Worm (Caenorhabditis elegans): ENCODE measurements around the gene F11E6.4.

Gene F11E6.4

ce11 chrIV:17453996-17454395 lies 16.2 kb downstream of the F11E6.4 start:
- TF ChIP-seq blmp-1 (tag; optimal IDR thresholded peaks at IDR 0.05), result no peak
- TF ChIP-seq ham-2 (GFP tag; optimal IDR thresholded peaks at IDR 0.05), result no peak
- TF ChIP-seq lsy-2 (tag; optimal IDR thresholded peaks at IDR 0.05), result no peak
- no peak for TF ChIP-seq zip-8 (tag; optimal IDR thresholded peaks at IDR 0.05)
- no peak for TF ChIP-seq lin-32 (GFP tag; optimal IDR thresholded peaks at IDR 0.05)
- no peak for TF ChIP-seq elt-3 (tag; optimal IDR thresholded peaks at IDR 0.05)

DNA sequence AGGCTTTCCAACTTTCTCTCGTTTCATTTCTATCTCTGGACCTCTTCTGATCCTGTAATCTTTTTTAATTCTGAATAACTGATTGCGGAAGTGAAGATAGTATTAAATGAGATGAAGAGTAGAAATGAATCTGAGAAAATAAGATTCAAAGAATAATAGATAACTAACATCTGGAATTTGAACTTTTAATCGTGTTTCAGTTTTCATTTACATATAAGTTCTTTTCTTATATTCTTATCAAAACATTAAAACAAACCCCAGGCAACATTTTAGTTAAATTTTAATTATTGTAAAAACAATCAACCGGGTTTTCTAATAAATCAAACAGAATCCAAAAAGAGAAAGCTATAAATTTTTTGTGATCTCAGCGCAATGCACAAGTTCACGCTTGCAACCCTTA lies 17.0 kb downstream of the F11E6.4 start:
- no peak for TF ChIP-seq nhr-2 (tag; optimal IDR thresholded peaks at IDR 0.05)
- TF ChIP-seq mab-5 (tag; optimal IDR thresholded peaks at IDR 0.05), result no peak
- no peak for TF ChIP-seq lin-13 (tag; optimal IDR thresholded peaks at IDR 0.05)
- no peak for TF ChIP-seq M03D4.4 (tag; optimal IDR thresholded peaks at IDR 0.05)
- TF ChIP-seq blmp-1 (tag; optimal IDR thresholded peaks at IDR 0.05), result peak; percentile 1
- TF ChIP-seq nhr-28 (tag; optimal IDR thresholded peaks at IDR 0.05), result no peak
- TF ChIP-seq ham-2 (GFP tag; optimal IDR thresholded peaks at IDR 0.05), result peak; percentile 37
- TF ChIP-seq flh-1 (GFP tag; optimal IDR thresholded peaks at IDR 0.05), result no peak
- no peak for TF ChIP-seq drap-1 (GFP tag; optimal IDR thresholded peaks at IDR 0.05)
- TF ChIP-seq unc-120 (tag; optimal IDR thresholded peaks at IDR 0.05; ENCODE audit: poor library complexity, severe bottlenecking), result no peak
- no peak for TF ChIP-seq ceh-39 (tag; optimal IDR thresholded peaks at IDR 0.05)
- TF ChIP-seq nhr-12 (tag; optimal IDR thresholded peaks at IDR 0.05), result no peak
- no peak for TF ChIP-seq ztf-11 (tag; optimal IDR thresholded peaks at IDR 0.05)

ce11 chrIV:17450443-17450842 lies 19.7 kb downstream of the F11E6.4 start, which contains the start of gene F11E6.8:
TSS of gene F11E6.8 (minus strand) at chrIV:17450543.
- TF ChIP-seq mep-1 (tag; optimal IDR thresholded peaks at IDR 0.05), result no peak
- TF ChIP-seq unc-39 (tag; optimal IDR thresholded peaks at IDR 0.05), result no peak
- no peak for TF ChIP-seq nhr-28 (tag; optimal IDR thresholded peaks at IDR 0.05)
- no peak for TF ChIP-seq pha-4 (tag; optimal IDR thresholded peaks at IDR 0.05)
- no peak for TF ChIP-seq ceh-43 (GFP tag; optimal IDR thresholded peaks at IDR 0.05)
- TF ChIP-seq nhr-76 (tag; optimal IDR thresholded peaks at IDR 0.05), result no peak
- no peak for TF ChIP-seq hlh-1 (tag; optimal IDR thresholded peaks at IDR 0.05)
- no peak for TF ChIP-seq unc-120 (tag; optimal IDR thresholded peaks at IDR 0.05; ENCODE audit: poor library complexity, severe bottlenecking)
- no peak for TF ChIP-seq blmp-1 (tag; optimal IDR thresholded peaks at IDR 0.05)
- TF ChIP-seq tbx-8 (GFP tag; optimal IDR thresholded peaks at IDR 0.05), result no peak
- TF ChIP-seq lsy-2 (tag; optimal IDR thresholded peaks at IDR 0.05), result no peak
- TF ChIP-seq ces-1 (GFP tag; optimal IDR thresholded peaks at IDR 0.05), result no peak
- no peak for TF ChIP-seq nhr-2 (tag; optimal IDR thresholded peaks at IDR 0.05)
- no peak for TF ChIP-seq M03D4.4 (tag; optimal IDR thresholded peaks at IDR 0.05)
- TF ChIP-seq drap-1 (GFP tag; optimal IDR thresholded peaks at IDR 0.05), result no peak
- no peak for TF ChIP-seq ceh-39 (tag; optimal IDR thresholded peaks at IDR 0.05)
- no peak for TF ChIP-seq bed-3 (GFP tag; optimal IDR thresholded peaks at IDR 0.05)

DNA sequence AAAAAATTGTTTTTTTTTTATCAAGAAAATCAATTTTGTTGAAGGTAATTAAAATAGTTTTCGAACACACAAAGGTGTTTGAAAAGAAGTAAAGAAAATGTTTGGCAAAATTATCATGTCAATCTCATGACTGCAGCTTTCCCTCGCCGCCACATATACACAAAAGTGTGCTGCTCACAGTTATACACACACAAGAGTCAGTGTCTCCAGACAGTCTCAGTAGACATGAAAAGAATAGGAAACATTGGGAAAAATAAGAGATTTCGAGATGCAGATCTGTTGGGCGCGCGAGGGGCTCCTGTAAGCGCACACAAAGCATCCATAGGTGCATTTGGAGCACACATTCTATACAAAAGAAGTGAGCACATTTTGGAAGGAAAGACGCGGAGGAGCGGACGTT lies 21.8 kb downstream of the F11E6.4 start:
- TF ChIP-seq nhr-2 (tag; optimal IDR thresholded peaks at IDR 0.05) (no peak), snpc-4 (tag; optimal IDR thresholded peaks at IDR 0.05) (no peak), nhr-76 (tag; optimal IDR thresholded peaks at IDR 0.05) (no peak), elt-1 (tag; optimal IDR thresholded peaks at IDR 0.05; ENCODE audit: borderline replicate concordance, insufficient read depth) (no peak), bed-3 (GFP tag; optimal IDR thresholded peaks at IDR 0.05) (no peak), zip-8 (tag; optimal IDR thresholded peaks at IDR 0.05) (no peak)

ce11 chrIV:17442503-17442902 lies 27.7 kb downstream of the F11E6.4 start, which contains the start of gene F11E6.11:
TSS of gene F11E6.11 (plus strand) at chrIV:17442827.
- TF ChIP-seq ces-1 (GFP tag; optimal IDR thresholded peaks at IDR 0.05) (no peak), ceh-43 (GFP tag; optimal IDR thresholded peaks at IDR 0.05) (no peak), sem-2 (GFP tag; optimal IDR thresholded peaks at IDR 0.05) (no peak), mab-5 (tag; optimal IDR thresholded peaks at IDR 0.05) (no peak), nhr-2 (tag; optimal IDR thresholded peaks at IDR 0.05) (no peak), cnd-1 (tag; optimal IDR thresholded peaks at IDR 0.05) (no peak), snpc-4 (tag; optimal IDR thresholded peaks at IDR 0.05) (no peak), blmp-1 (tag; optimal IDR thresholded peaks at IDR 0.05) (no peak), bed-3 (GFP tag; optimal IDR thresholded peaks at IDR 0.05) (no peak), nhr-76 (tag; optimal IDR thresholded peaks at IDR 0.05) (no peak), ham-2 (GFP tag; optimal IDR thresholded peaks at IDR 0.05) (no peak)

DNA sequence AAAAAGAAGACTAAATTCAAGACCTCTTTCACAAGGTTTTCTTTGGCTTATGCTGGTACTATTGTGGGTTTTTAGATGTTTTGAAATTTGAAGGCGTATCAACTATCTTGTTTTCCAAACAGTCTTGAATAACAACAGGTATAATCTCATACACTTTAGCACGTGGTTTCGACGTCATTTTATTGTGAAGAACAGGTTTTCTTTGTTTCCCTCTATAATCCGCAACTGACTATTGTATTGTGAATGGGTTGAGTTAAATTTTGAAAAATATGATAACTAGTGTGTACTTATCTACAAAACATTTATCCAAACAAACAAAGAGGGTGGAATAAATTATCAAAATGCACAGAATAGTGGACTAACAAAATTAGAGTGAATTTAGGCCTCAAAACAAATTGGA lies 28.9 kb downstream of the F11E6.4 start:
- no peak for TF ChIP-seq nhr-28 (tag; optimal IDR thresholded peaks at IDR 0.05)
- TF ChIP-seq tbx-8 (GFP tag; optimal IDR thresholded peaks at IDR 0.05), result no peak
- no peak for TF ChIP-seq mls-2 (tag; optimal IDR thresholded peaks at IDR 0.05)
- no peak for TF ChIP-seq sptf-1 (tag; optimal IDR thresholded peaks at IDR 0.05)
- TF ChIP-seq bed-3 (GFP tag; optimal IDR thresholded peaks at IDR 0.05), result no peak
- TF ChIP-seq snpc-4 (tag; optimal IDR thresholded peaks at IDR 0.05), result no peak
- no peak for TF ChIP-seq flh-1 (GFP tag; optimal IDR thresholded peaks at IDR 0.05)
- TF ChIP-seq ztf-11 (tag; optimal IDR thresholded peaks at IDR 0.05), result no peak
- TF ChIP-seq mab-5 (tag; optimal IDR thresholded peaks at IDR 0.05), result no peak
- no peak for TF ChIP-seq hlh-1 (tag; optimal IDR thresholded peaks at IDR 0.05)
- no peak for TF ChIP-seq blmp-1 (tag; optimal IDR thresholded peaks at IDR 0.05)
- no peak for TF ChIP-seq pha-4 (tag; optimal IDR thresholded peaks at IDR 0.05)
- no peak for TF ChIP-seq unc-62 (GFP tag; optimal IDR thresholded peaks at IDR 0.05)
